Fruit fly (Drosophila melanogaster): ENCODE data around the gene AdamTS-A.

The AdamTS-A gene

DNA sequence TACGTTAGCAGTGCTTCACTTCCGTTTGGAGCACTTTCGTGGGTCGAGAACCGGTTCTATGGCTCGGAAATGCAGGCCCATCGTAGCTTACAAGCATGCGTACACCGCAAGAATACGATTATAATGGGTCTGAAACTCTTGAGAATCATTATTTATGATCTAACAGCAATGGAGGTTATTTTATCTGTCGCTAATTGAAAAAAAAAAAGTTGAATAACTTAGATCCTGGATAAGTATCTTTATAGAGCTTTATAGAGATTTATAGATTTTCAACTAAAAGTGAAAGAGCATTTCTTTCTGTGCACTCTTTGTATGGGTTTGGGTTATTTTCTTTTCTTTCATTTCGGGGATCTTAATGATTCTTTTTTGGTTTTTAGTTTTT lies 48.2 kb downstream of the AdamTS-A start (continued):
- TF ChIP-seq CG11504 (tag; optimal IDR thresholded peaks at IDR 0.05) (peak; percentile 48), CG17829 (tag; optimal IDR thresholded peaks at IDR 0.05) (peak; percentile 73), CG12219 (GFP tag; optimal IDR thresholded peaks at IDR 0.05) (peak; percentile 28), fu2 (GFP tag; optimal IDR thresholded peaks at IDR 0.05) (no peak), CG8290 (GFP tag; optimal IDR thresholded peaks at IDR 0.05) (peak; percentile 41), CG8290 (tag; optimal IDR thresholded peaks at IDR 0.05) (no peak), Oli (tag; optimal IDR thresholded peaks at IDR 0.05) (peak; percentile 62), jigr1 (GFP tag; IDR thresholded peaks at IDR 0.05) (no peak), Six4 (GFP tag; optimal IDR thresholded peaks at IDR 0.05) (peak; percentile 9), Lhr (GFP tag; optimal IDR thresholded peaks at IDR 0.05) (peak; percentile 31), slou (GFP tag; optimal IDR thresholded peaks at IDR 0.05) (no peak), CG1602 (GFP tag; optimal IDR thresholded peaks at IDR 0.05) (peak; percentile 40), CG5245 (GFP tag; optimal IDR thresholded peaks at IDR 0.05) (peak; percentile 32), CG31224 (GFP tag; IDR thresholded peaks at IDR 0.05) (no peak), CG15601 (tag; optimal IDR thresholded peaks at IDR 0.05) (peak; percentile 84), salm (tag; optimal IDR thresholded peaks at IDR 0.05) (no peak), lab (GFP tag; optimal IDR thresholded peaks at IDR 0.05) (no peak), Lim3 (GFP tag; IDR thresholded peaks at IDR 0.05) (no peak), CG14441 (GFP tag; IDR thresholded peaks at IDR 0.05) (peak; percentile 30; the same call in 1 of the 2 replicates), Sox100B (GFP tag; optimal IDR thresholded peaks at IDR 0.05) (peak; percentile 38), Atf-2 (GFP tag; optimal IDR thresholded peaks at IDR 0.05) (no peak), sr (GFP tag; IDR thresholded peaks at IDR 0.05) (no peak), eyg (GFP tag; optimal IDR thresholded peaks at IDR 0.05) (no peak), H2.0 (GFP tag; IDR thresholded peaks at IDR 0.05) (no peak), CG8388 (GFP tag; optimal IDR thresholded peaks at IDR 0.05) (peak; percentile 75), CG6689 (GFP tag; IDR thresholded peaks at IDR 0.05) (peak; percentile 49), Antp (GFP tag; optimal IDR thresholded peaks at IDR 0.05) (peak; percentile 11), rib (GFP tag; IDR thresholded peaks at IDR 0.05) (no peak), CG16815 (GFP tag; optimal IDR thresholded peaks at IDR 0.05) (peak; percentile 17), ro (GFP tag; IDR thresholded peaks at IDR 0.05) (no peak), CG1832 (GFP tag; optimal IDR thresholded peaks at IDR 0.05) (no peak), CG18262 (tag; optimal IDR thresholded peaks at IDR 0.05) (peak; percentile 83), CG10565 (GFP tag; optimal IDR thresholded peaks at IDR 0.05) (no peak), vvl (GFP tag; IDR thresholded peaks at IDR 0.05) (peak; percentile 35; the same call in 1 of the 2 replicates), Tbp (GFP tag; optimal IDR thresholded peaks at IDR 0.05) (no peak), esg (GFP tag; conservative IDR thresholded peaks at IDR 0.05) (peak; percentile 13; the same call in 1 of the 2 replicates), CG1603 (tag; optimal IDR thresholded peaks at IDR 0.05) (peak; percentile 52), zf30C (GFP tag; optimal IDR thresholded peaks at IDR 0.05) (peak; percentile 53), NC2β (GFP tag; optimal IDR thresholded peaks at IDR 0.05) (no peak), tx (GFP tag; optimal IDR thresholded peaks at IDR 0.05) (no peak), CG10366 (GFP tag; IDR thresholded peaks at IDR 0.05) (no peak), hth (optimal IDR thresholded peaks at IDR 0.05) (no peak), gsb-n (tag; optimal IDR thresholded peaks at IDR 0.05) (peak; percentile 70), Dip3 (GFP tag; optimal IDR thresholded peaks at IDR 0.05) (no peak), H15 (GFP tag; IDR thresholded peaks at IDR 0.05) (no peak), ind (GFP tag; optimal IDR thresholded peaks at IDR 0.05) (peak; percentile 1), Hr51 (GFP tag; optimal IDR thresholded peaks at IDR 0.05) (peak in 1 of 2 experiments; percentile 14), Spps (tag; optimal IDR thresholded peaks at IDR 0.05) (peak; percentile 71), Blimp-1 (GFP tag; optimal IDR thresholded peaks at IDR 0.05) (no peak), dmrt11E (tag; optimal IDR thresholded peaks at IDR 0.05) (peak; percentile 82), crol (GFP tag; IDR thresholded peaks at IDR 0.05) (no peak), Aef1 (GFP tag; IDR thresholded peaks at IDR 0.05) (no peak), p53 (GFP tag; optimal IDR thresholded peaks at IDR 0.05) (no peak)

All from whole organism, embryonic.